Worm (Caenorhabditis elegans): ENCODE data around the gene F32H5.1.

- TF ChIP-seq nhr-25 (tag; optimal IDR thresholded peaks at IDR 0.05) (no peak), nhr-76 (tag; optimal IDR thresholded peaks at IDR 0.05) (no peak), ceh-28 (tag; optimal IDR thresholded peaks at IDR 0.05) (no peak), jun-1 (tag; optimal IDR thresholded peaks at IDR 0.05) (no peak), zag-1 (tag; optimal IDR thresholded peaks at IDR 0.05) (no peak), fkh-10 (GFP tag; optimal IDR thresholded peaks at IDR 0.05) (no peak)
Measured at ce11 chrV:13367024-13367423, 9.2 kb upstream of the F32H5.1 start, which contains the start of gene srx-125.
